Worm (Caenorhabditis elegans) whole organism, midembryonic: ENCODE data around the gene srh-30.

Source experiments
- cog-1 ChIP-seq: sonication (generic microtip); optimal IDR thresholded peaks from 2 replicates; lab custom pipeline; 2016; ENCODE audit warnings: missing genetic modification characterization, missing compliant biosample characterization
- flt-1 ChIP-seq: fragments of 200-800 bp; sonication (Bioruptor generic); IDR thresholded peaks from 2 replicates; pipeline ENCODE4 v1.3.6; 2022; ENCODE audit warnings: missing genetic modification characterization, missing compliant biosample characterization
- klf-2 ChIP-seq: fragments of 200-800 bp; sonication (Bioruptor generic); conservative IDR thresholded peaks from 2 replicates; pipeline ENCODE4 v1.3.6; 2022; ENCODE audit warnings: missing genetic modification reagents, missing genetic modification characterization, missing compliant biosample characterization
- med-1 ChIP-seq: sonication (generic microtip); optimal IDR thresholded peaks from 2 replicates; lab custom pipeline; 2017; ENCODE audit warnings: missing genetic modification characterization, mild to moderate bottlenecking, missing compliant biosample characterization, antibody characterized with exemption, missing genetic modification reagents; ENCODE audit not compliant: insufficient read depth
- ref-1 ChIP-seq: fragments of 200-800 bp; sonication (Bioruptor generic); conservative IDR thresholded peaks from 2 replicates; pipeline ENCODE4 v1.3.6; 2022; ENCODE audit warnings: missing genetic modification reagents, missing genetic modification characterization, missing compliant biosample characterization
- tab-1 ChIP-seq: fragments of 200-800 bp; sonication (Bioruptor generic); IDR thresholded peaks from 2 replicates; pipeline ENCODE4 v1.3.6; 2022; ENCODE audit warnings: missing genetic modification characterization, missing compliant biosample characterization

DNA sequence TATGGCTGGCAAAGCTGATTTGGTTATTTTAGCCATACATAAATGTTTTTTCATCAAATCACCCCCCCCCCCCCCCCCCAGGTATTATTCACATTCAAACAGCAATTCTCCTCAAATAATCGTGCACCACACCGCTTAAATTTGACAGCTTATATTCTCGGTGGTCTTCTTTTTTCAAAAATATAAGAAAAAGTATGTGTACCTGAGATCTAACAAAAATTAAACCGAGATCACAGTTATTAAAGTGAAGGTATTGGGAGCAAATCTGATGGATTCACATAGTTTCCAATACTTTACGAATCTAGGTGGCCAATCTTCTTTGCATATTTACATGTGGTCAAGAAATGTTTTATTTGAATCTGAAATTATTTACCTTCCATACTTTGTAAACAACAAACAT, 8.6 kb upstream of the srh-30 start, which contains the start of gene ZC404.15:
- TF ChIP-seq tab-1 (no peak), med-1 (no peak), klf-2 (no peak), ref-1 (GFP tag; lab: Robert Waterston, UW) (no peak), cog-1 (no peak), flt-1 (GFP tag; lab: Robert Waterston, UW) (no peak)
